Worm (Caenorhabditis elegans): ENCODE results near the gene col-172.

ce11 chrX:6625275-6625674, 47.3 kb upstream of the col-172 start:
- TF ChIP-seq lin-11 (tag; optimal IDR thresholded peaks at IDR 0.05) = no peak
- TF ChIP-seq dmd-4 (tag; optimal IDR thresholded peaks at IDR 0.05; ENCODE audit: borderline replicate concordance) = no peak

All from whole organism, late embryonic.